Fruit fly (Drosophila melanogaster) whole organism, wandering third instar larva: Measurements from ENCODE around the gene KP78b.

Experiments
- Abd-B ChIP-seq: fragments of >200 bp; optimal IDR thresholded peaks from 2 replicates; lab custom pipeline; 2017; ENCODE audit warnings: missing biosample characterization, missing genetic modification characterization
- Hnf4 ChIP-seq: fragments of 200-800 bp; sonication (Bioruptor generic); optimal IDR thresholded peaks from 2 replicates; lab custom pipeline; 2016; ENCODE audit warnings: missing biosample characterization, mild to moderate bottlenecking, missing genetic modification characterization
- Hr83 ChIP-seq: fragments of 200-300 bp; sonication (Bioruptor generic); optimal IDR thresholded peaks from 2 replicates; lab custom pipeline; 2016; ENCODE audit warnings: missing biosample characterization, mild to moderate bottlenecking, missing genetic modification characterization, moderate library complexity; ENCODE audit not compliant: poor library complexity, severe bottlenecking
- Myc ChIP-seq: fragments of >200 bp; optimal IDR thresholded peaks from 2 replicates; lab custom pipeline; 2017
- N ChIP-seq: fragments of >200 bp; optimal IDR thresholded peaks from 2 replicates; lab custom pipeline; 2018; ENCODE audit warnings: missing biosample characterization, missing external identifiers, missing genetic modification characterization
- h ChIP-seq: fragments of 200-800 bp; sonication (Bioruptor generic); optimal IDR thresholded peaks from 3 replicates; lab custom pipeline; 2016; ENCODE audit warnings: missing biosample characterization, mild to moderate bottlenecking, missing genetic modification characterization
- tai ChIP-seq: sonication (Bioruptor generic); optimal IDR thresholded peaks from 2 replicates; lab custom pipeline; 2016; ENCODE audit warnings: missing biosample characterization, missing genetic modification characterization

- TF ChIP-seq N (GFP tag; lab: Kevin White, UChicago) = peak; percentile 41
- peak; percentile 67 for TF ChIP-seq Hr83 (GFP tag; lab: Kevin White, UChicago)
- no peak for TF ChIP-seq h (GFP tag; lab: Kevin White, UChicago)
- TF ChIP-seq Hnf4 (GFP tag; lab: Kevin White, UChicago) = no peak
- no peak for TF ChIP-seq Abd-B (GFP tag; lab: Kevin White, UChicago)
- no peak for TF ChIP-seq tai (GFP tag; lab: Kevin White, UChicago)
- no peak for TF ChIP-seq Myc (lab: Kevin White, UChicago)
Measured at dm6 chr3R:11352912-11353838, at the start of gene KP78b, which contains the start of gene KP78a.
